Worm (Caenorhabditis elegans) whole organism, mixed stage, embryonic: ENCODE data around the gene F11A5.9.

Source experiments
- elt-1 ChIP-seq: sonication (generic microtip); optimal IDR thresholded peaks from 2 replicates; lab custom pipeline; 2017; ENCODE audit warnings: missing genetic modification characterization, mild to moderate bottlenecking, missing compliant biosample characterization, antibody characterized with exemption, moderate library complexity, borderline replicate concordance; ENCODE audit not compliant: insufficient read depth
- flh-1 ChIP-seq: fragments of 200-800 bp; sonication (Bioruptor generic); optimal IDR thresholded peaks from 2 replicates; lab custom pipeline; 2018; ENCODE audit warnings: mild to moderate bottlenecking, missing genetic modification characterization, moderate library complexity, missing compliant biosample characterization
- lin-13 ChIP-seq: fragments of 150-350 bp; optimal IDR thresholded peaks from 2 replicates; lab custom pipeline; 2014; ENCODE audit warnings: missing biosample characterization, missing genetic modification characterization
- mep-1 ChIP-seq: fragments of 150-350 bp; optimal IDR thresholded peaks from 2 replicates; lab custom pipeline; 2017; ENCODE audit warnings: missing biosample characterization, missing genetic modification reagents, missing genetic modification characterization, inconsistent platforms
- nhr-2 ChIP-seq: fragments of 150-350 bp; optimal IDR thresholded peaks from 2 replicates; lab custom pipeline; 2014; ENCODE audit warnings: missing biosample characterization, missing genetic modification characterization
- nhr-237 ChIP-seq: fragments of 150-350 bp; optimal IDR thresholded peaks from 2 replicates; lab custom pipeline; 2014; ENCODE audit warnings: missing biosample characterization, missing genetic modification characterization
- nhr-28 ChIP-seq: fragments of 150-350 bp; optimal IDR thresholded peaks from 2 replicates; lab custom pipeline; 2014; ENCODE audit warnings: missing biosample characterization, missing genetic modification characterization
- nhr-76 ChIP-seq: sonication (generic microtip); optimal IDR thresholded peaks from 2 replicates; lab custom pipeline; 2017; ENCODE audit warnings: missing biosample characterization, missing genetic modification characterization
- pha-4 ChIP-seq: fragments of 150-350 bp; optimal IDR thresholded peaks from 2 replicates; lab custom pipeline; 2018; ENCODE audit warnings: missing biosample characterization, missing genetic modification reagents, missing genetic modification characterization
- ztf-11 ChIP-seq: fragments of 150-350 bp; optimal IDR thresholded peaks from 2 replicates; lab custom pipeline; 2014; ENCODE audit warnings: missing biosample characterization, missing genetic modification characterization

- TF ChIP-seq ztf-11 (tag; lab: Kevin White, UChicago) (no peak), nhr-2 (tag; lab: Kevin White, UChicago) (no peak), nhr-28 (no peak), elt-1 (tag; lab: Kevin White, UChicago) (no peak), nhr-76 (tag; lab: Kevin White, UChicago) (no peak), pha-4 (tag; lab: Kevin White, UChicago) (no peak), nhr-237 (tag; lab: Kevin White, UChicago) (no peak), flh-1 (no peak), mep-1 (tag; lab: Kevin White, UChicago) (no peak), lin-13 (no peak)
Measured at ce11 chrV:16202618-16203017, 12.1 kb upstream of the F11A5.9 start, which contains the start of gene F11A5.18.
